Worm (Caenorhabditis elegans) whole organism, L1 larva: Measurements from ENCODE around the gene F21C10.6.

Experiments used
- C34B4.2 ChIP-seq: sonication (generic microtip); optimal IDR thresholded peaks from 2 replicates; lab custom pipeline; 2017; ENCODE audit warnings: mild to moderate bottlenecking, missing genetic modification characterization, missing compliant biosample characterization
- aha-1 ChIP-seq: fragments of 150-350 bp; optimal IDR thresholded peaks from 2 replicates; lab custom pipeline; 2014; ENCODE audit warnings: missing biosample characterization, missing genetic modification characterization
- aly-2 ChIP-seq: fragments of 150-350 bp; optimal IDR thresholded peaks from 2 replicates; lab custom pipeline; 2014; ENCODE audit warnings: missing biosample characterization, missing genetic modification characterization
- ama-1 ChIP-seq: fragments of 150-350 bp; optimal IDR thresholded peaks from 2 replicates; lab custom pipeline; 2014
- blmp-1 ChIP-seq: fragments of 150-350 bp; optimal IDR thresholded peaks from 2 replicates; lab custom pipeline; 2014; ENCODE audit warnings: missing biosample characterization, missing genetic modification characterization
- ceh-63 ChIP-seq: fragments of 200-800 bp; sonication (Bioruptor generic); optimal IDR thresholded peaks from 2 replicates; lab custom pipeline; 2018; ENCODE audit warnings: mild to moderate bottlenecking, missing genetic modification characterization, missing compliant biosample characterization
- ceh-88 ChIP-seq: fragments of 200-800 bp; sonication (Bioruptor generic); IDR thresholded peaks from 2 replicates; pipeline ENCODE4 v1.3.6; 2022; ENCODE audit warnings: missing genetic modification characterization, missing compliant biosample characterization
- ces-1 ChIP-seq: fragments of 150-350 bp; optimal IDR thresholded peaks from 2 replicates; lab custom pipeline; 2014; ENCODE audit warnings: missing biosample characterization, missing genetic modification reagents, missing genetic modification characterization
- dpl-1 ChIP-seq, 3 experiments: fragments of 150-350 bp in 2 of 3; sonication (generic microtip) in 1 of 3; optimal IDR thresholded peaks; 2 replicates each; lab custom pipeline; 2014 to 2017; ENCODE audit warnings: missing biosample characterization in 3 of 3, missing genetic modification characterization in 3 of 3, missing genetic modification reagents in 3 of 3
- dsc-1 ChIP-seq: sonication (generic microtip); optimal IDR thresholded peaks from 2 replicates; lab custom pipeline; 2016; ENCODE audit warnings: mild to moderate bottlenecking, missing genetic modification characterization, missing compliant biosample characterization
- egl-27 ChIP-seq, 2 experiments: fragments of 150-350 bp in 1 of 2; sonication (generic microtip); optimal IDR thresholded peaks; 3 replicates each; lab custom pipeline; 2017 to 2018; ENCODE audit warnings: missing biosample characterization in 2 of 2, missing genetic modification characterization in 2 of 2, missing genetic modification reagents in 2 of 2
- elt-2 ChIP-seq: sonication (generic microtip); optimal IDR thresholded peaks from 2 replicates; lab custom pipeline; 2016; ENCODE audit warnings: missing genetic modification characterization, mild to moderate bottlenecking, inconsistent platforms, missing compliant biosample characterization, missing genetic modification reagents
- elt-3 ChIP-seq, 6 experiments: fragments of 150-350 bp in 1 of 6; sonication (generic microtip); optimal IDR thresholded peaks; 2 replicates each; lab custom pipeline; 2017 to 2018; ENCODE audit warnings: missing biosample characterization in 6 of 6, missing genetic modification characterization in 6 of 6, inconsistent platforms in 1 of 6
- fkh-10 ChIP-seq: sonication (generic microtip); optimal IDR thresholded peaks from 2 replicates; lab custom pipeline; 2017; ENCODE audit warnings: missing biosample characterization, missing genetic modification reagents, missing genetic modification characterization
- fkh-8 ChIP-seq: sonication (generic microtip); optimal IDR thresholded peaks from 2 replicates; lab custom pipeline; 2016; ENCODE audit warnings: mild to moderate bottlenecking, missing genetic modification characterization, missing compliant biosample characterization
- grh-1 ChIP-seq: fragments of 200-800 bp; sonication (Bioruptor generic); IDR thresholded peaks from 2 replicates; pipeline ENCODE4 v1.3.6; 2022; ENCODE audit warnings: missing genetic modification reagents, missing genetic modification characterization, missing compliant biosample characterization
- isw-1 ChIP-seq: fragments of 200-800 bp; sonication (Bioruptor generic); IDR thresholded peaks from 2 replicates; pipeline ENCODE4 v1.3.6; 2022; ENCODE audit warnings: missing genetic modification characterization, missing compliant biosample characterization
- jun-1 ChIP-seq: fragments of 150-350 bp; optimal IDR thresholded peaks from 2 replicates; lab custom pipeline; 2014; ENCODE audit warnings: missing biosample characterization, missing genetic modification reagents, missing genetic modification characterization
- lin-14 ChIP-seq: fragments of 200-800 bp; sonication (Bioruptor generic); optimal IDR thresholded peaks from 2 replicates; lab custom pipeline; 2018; ENCODE audit warnings: mild to moderate bottlenecking, missing genetic modification characterization, moderate library complexity, missing compliant biosample characterization
- lsy-2 ChIP-seq, 2 experiments: fragments of 150-350 bp; optimal IDR thresholded peaks; 2 replicates each; lab custom pipeline; 2014; ENCODE audit warnings: missing biosample characterization in 2 of 2, missing genetic modification characterization in 2 of 2
- mep-1 ChIP-seq: fragments of 150-350 bp; optimal IDR thresholded peaks from 2 replicates; lab custom pipeline; 2014; ENCODE audit warnings: missing biosample characterization, missing genetic modification characterization
- nhr-11 ChIP-seq: fragments of 150-350 bp; optimal IDR thresholded peaks from 2 replicates; lab custom pipeline; 2014; ENCODE audit warnings: missing biosample characterization, missing genetic modification characterization
- nhr-19 ChIP-seq: fragments of 200-800 bp; sonication (Bioruptor generic); conservative IDR thresholded peaks from 2 replicates; pipeline ENCODE4 v1.3.6; 2022; ENCODE audit warnings: missing genetic modification characterization, missing compliant biosample characterization
- nhr-20 ChIP-seq: sonication (generic microtip); optimal IDR thresholded peaks from 2 replicates; lab custom pipeline; 2016; ENCODE audit warnings: mild to moderate bottlenecking, missing genetic modification characterization, missing compliant biosample characterization
- nhr-47 ChIP-seq: sonication (generic microtip); optimal IDR thresholded peaks from 2 replicates; lab custom pipeline; 2016; ENCODE audit warnings: mild to moderate bottlenecking, missing genetic modification characterization, moderate library complexity, missing compliant biosample characterization
- nhr-71 ChIP-seq: sonication (generic microtip); optimal IDR thresholded peaks from 2 replicates; lab custom pipeline; 2016; ENCODE audit warnings: mild to moderate bottlenecking, missing genetic modification characterization, moderate library complexity, missing compliant biosample characterization
- nhr-77 ChIP-seq: fragments of 150-350 bp; optimal IDR thresholded peaks from 2 replicates; lab custom pipeline; 2014; ENCODE audit warnings: missing biosample characterization, missing genetic modification characterization
- nhr-85 ChIP-seq: sonication (generic microtip); peaks from one replicate; lab custom pipeline; 2016; ENCODE audit warnings: missing genetic modification characterization, inconsistent platforms, missing compliant biosample characterization
- nhr-90 ChIP-seq: sonication (generic microtip); optimal IDR thresholded peaks from 2 replicates; lab custom pipeline; 2016; ENCODE audit warnings: mild to moderate bottlenecking, missing genetic modification characterization, missing compliant biosample characterization; ENCODE audit not compliant: poor library complexity
- pag-3 ChIP-seq: sonication (generic microtip); optimal IDR thresholded peaks from 2 replicates; lab custom pipeline; 2017; ENCODE audit warnings: missing genetic modification characterization, mild to moderate bottlenecking, missing compliant biosample characterization, antibody characterized with exemption, borderline replicate concordance; ENCODE audit not compliant: insufficient read depth
- pax-3 ChIP-seq: fragments of 200-800 bp; sonication (Bioruptor generic); optimal IDR thresholded peaks from 2 replicates; lab custom pipeline; 2018; ENCODE audit warnings: mild to moderate bottlenecking, missing genetic modification characterization, moderate library complexity, missing compliant biosample characterization
- pqm-1 ChIP-seq: sonication (generic microtip); optimal IDR thresholded peaks from 3 replicates; lab custom pipeline; 2017; ENCODE audit warnings: missing biosample characterization, missing genetic modification characterization
- rnt-1 ChIP-seq: sonication (generic microtip); optimal IDR thresholded peaks from 2 replicates; lab custom pipeline; 2016; ENCODE audit warnings: mild to moderate bottlenecking, missing genetic modification characterization, moderate library complexity, missing compliant biosample characterization
- skn-1 ChIP-seq: fragments of 150-350 bp; optimal IDR thresholded peaks from 2 replicates; lab custom pipeline; 2014; ENCODE audit warnings: missing biosample characterization, missing genetic modification characterization
- snpc-4 ChIP-seq: fragments of 150-350 bp; optimal IDR thresholded peaks from 2 replicates; lab custom pipeline; 2014; ENCODE audit warnings: missing biosample characterization, missing genetic modification characterization
- snu-23 ChIP-seq: sonication (generic microtip); optimal IDR thresholded peaks from 2 replicates; lab custom pipeline; 2016; ENCODE audit warnings: missing genetic modification characterization, missing compliant biosample characterization
- sox-4 ChIP-seq: sonication (generic microtip); optimal IDR thresholded peaks from 2 replicates; lab custom pipeline; 2016; ENCODE audit warnings: missing genetic modification characterization, missing compliant biosample characterization
- sptf-1 ChIP-seq: fragments of 150-350 bp; optimal IDR thresholded peaks from 2 replicates; lab custom pipeline; 2014; ENCODE audit warnings: missing biosample characterization, missing genetic modification characterization
- tbx-2 ChIP-seq: sonication (generic microtip); optimal IDR thresholded peaks from 2 replicates; lab custom pipeline; 2016; ENCODE audit warnings: missing genetic modification characterization, missing compliant biosample characterization
- tlp-1 ChIP-seq: fragments of 150-350 bp; optimal IDR thresholded peaks from 2 replicates; lab custom pipeline; 2014; ENCODE audit warnings: missing biosample characterization, missing genetic modification characterization
- unc-62 ChIP-seq: fragments of 150-350 bp; optimal IDR thresholded peaks from 2 replicates; lab custom pipeline; 2014; ENCODE audit warnings: missing biosample characterization, missing genetic modification reagents, missing genetic modification characterization
- vab-15 ChIP-seq: sonication (generic microtip); optimal IDR thresholded peaks from 2 replicates; lab custom pipeline; 2017; ENCODE audit warnings: missing genotype, mild to moderate bottlenecking, missing genetic modification characterization, missing compliant biosample characterization
- xbp-1 ChIP-seq: sonication (generic microtip); optimal IDR thresholded peaks from 2 replicates; lab custom pipeline; 2016; ENCODE audit warnings: missing genetic modification characterization, missing compliant biosample characterization
- zip-4 ChIP-seq: fragments of 200-800 bp; sonication (Bioruptor generic); optimal IDR thresholded peaks from 2 replicates; lab custom pipeline; 2018; ENCODE audit warnings: mild to moderate bottlenecking, missing genetic modification characterization, moderate library complexity, missing compliant biosample characterization
- ztf-4 ChIP-seq: fragments of 150-350 bp; optimal IDR thresholded peaks from 2 replicates; lab custom pipeline; 2014; ENCODE audit warnings: missing biosample characterization, missing genetic modification characterization

F21C10.6 gene

ce11 chrV:9163897-9164296 lies 39.6 kb downstream of the F21C10.6 start (continued):
- TF ChIP-seq isw-1 (GFP tag; lab: Robert Waterston, UW): no peak
- no peak for TF ChIP-seq ceh-88 (GFP tag; lab: Robert Waterston, UW)
- TF ChIP-seq, all 84 proteins: peak for 12

- TF ChIP-seq lin-14 (GFP tag; lab: Kevin White, UChicago) (peak; percentile 91), aha-1 (tag; lab: Kevin White, UChicago) (no peak), C34B4.2 (no peak), nhr-90 (tag; lab: Kevin White, UChicago) (peak; percentile 62), elt-3 (tag; optimal IDR thresholded peaks at IDR 0.05; lab: Kevin White, UChicago) (peak in 4 of 6 experiments; percentile 40 to 82 (median 62)), nhr-19 (GFP tag; lab: Robert Waterston, UW) (peak; percentile 31; the same call in 1 of the 2 replicates), nhr-11 (tag; lab: Kevin White, UChicago) (no peak), aly-2 (tag; lab: Kevin White, UChicago) (no peak), grh-1 (GFP tag; lab: Robert Waterston, UW) (peak; percentile 18; the same call in 1 of the 2 replicates), mep-1 (peak; percentile 26), nhr-47 (tag; lab: Kevin White, UChicago) (peak; percentile 34), lsy-2 (tag; optimal IDR thresholded peaks at IDR 0.05; lab: Kevin White, UChicago) (peak in 1 of 2 experiments; percentile 7), ces-1 (GFP tag; lab: Kevin White, UChicago) (no peak), dsc-1 (no peak), nhr-85 (peak; percentile 98), ztf-4 (tag; lab: Kevin White, UChicago) (peak; percentile 29), nhr-20 (tag; lab: Kevin White, UChicago) (peak; percentile 78), dpl-1 (GFP tag; optimal IDR thresholded peaks at IDR 0.05; lab: Kevin White, UChicago) (peak in 1 of 3 experiments; percentile 9), pag-3 (peak; percentile 60), ama-1 (peak; percentile 81), elt-2 (tag; lab: Kevin White, UChicago) (no peak), unc-62 (GFP tag; lab: Kevin White, UChicago) (no peak), nhr-71 (tag; lab: Kevin White, UChicago) (peak; percentile 71), blmp-1 (tag; lab: Kevin White, UChicago) (peak; percentile 64), xbp-1 (tag; lab: Kevin White, UChicago) (peak; percentile 23), tbx-2 (tag; lab: Kevin White, UChicago) (no peak), snu-23 (GFP tag; lab: Kevin White, UChicago) (peak; percentile 74)
- TF ChIP-seq, all 84 proteins: peak for 18
These were observed 40.9 kb downstream of the F21C10.6 start, which contains the start of gene col-10 for ce11 chrV:9165073-9165699. Gene col-10 (minus strand): TSS chrV:9165307.

- peak; percentile 89 for TF ChIP-seq nhr-85
- TF ChIP-seq lsy-2 (tag; optimal IDR thresholded peaks at IDR 0.05; lab: Kevin White, UChicago): peak in 1 of 2 experiments; percentile 19
- peak; percentile 13 for TF ChIP-seq nhr-47 (tag; lab: Kevin White, UChicago)
- TF ChIP-seq sox-4: no peak
- peak; percentile 37 for TF ChIP-seq rnt-1 (tag; lab: Kevin White, UChicago)
- no peak for TF ChIP-seq aha-1 (tag; lab: Kevin White, UChicago)
- no peak for TF ChIP-seq ceh-63 (GFP tag; lab: Kevin White, UChicago)
- TF ChIP-seq nhr-77 (tag; lab: Kevin White, UChicago): no peak
- peak; percentile 43 for TF ChIP-seq snu-23 (GFP tag; lab: Kevin White, UChicago)
- no peak for TF ChIP-seq C34B4.2
- no peak for TF ChIP-seq egl-27 (tag; optimal IDR thresholded peaks at IDR 0.05; lab: Kevin White, UChicago)
- TF ChIP-seq ceh-88 (GFP tag; lab: Robert Waterston, UW): no peak
- TF ChIP-seq fkh-10: no peak
- TF ChIP-seq elt-2 (tag; lab: Kevin White, UChicago): no peak
- no peak for TF ChIP-seq zip-4 (GFP tag; lab: Kevin White, UChicago)
- no peak for TF ChIP-seq jun-1 (tag; lab: Kevin White, UChicago)
- no peak for TF ChIP-seq ces-1 (GFP tag; lab: Kevin White, UChicago)
- TF ChIP-seq pax-3 (tag; lab: Kevin White, UChicago): no peak
- no peak for TF ChIP-seq tlp-1
- no peak for TF ChIP-seq pqm-1
- no peak for TF ChIP-seq xbp-1 (tag; lab: Kevin White, UChicago)
- TF ChIP-seq snpc-4 (tag; lab: Kevin White, UChicago): no peak
- TF ChIP-seq nhr-90 (tag; lab: Kevin White, UChicago): peak; percentile 33
- TF ChIP-seq skn-1 (tag; lab: Kevin White, UChicago): no peak
- TF ChIP-seq vab-15 (tag; lab: Kevin White, UChicago): no peak
- TF ChIP-seq elt-3 (tag; optimal IDR thresholded peaks at IDR 0.05; lab: Kevin White, UChicago): peak in 1 of 6 experiments; percentile 35
- no peak for TF ChIP-seq dsc-1
- TF ChIP-seq sptf-1 (tag; lab: Kevin White, UChicago): no peak
- no peak for TF ChIP-seq fkh-8 (tag; lab: Kevin White, UChicago)
- TF ChIP-seq grh-1 (GFP tag; lab: Robert Waterston, UW): peak; percentile 34
- peak; percentile 32 for TF ChIP-seq mep-1
- TF ChIP-seq isw-1 (GFP tag; lab: Robert Waterston, UW): no peak
These were observed 42.0 kb downstream of the F21C10.6 start for ce11 chrV:9166306-9166705.
